Fruit fly (Drosophila melanogaster) whole organism, prepupa: Measurements from ENCODE around the gene CG33286.

Experiments
- Blimp-1 ChIP-seq: fragments of 200-800 bp; sonication (Bioruptor generic); optimal IDR thresholded peaks from 3 replicates; lab custom pipeline; 2017; ENCODE audit warnings: missing biosample characterization, missing genetic modification characterization, mild to moderate bottlenecking, moderate library complexity, missing genetic modification reagents
- CG10669 ChIP-seq: fragments of 200-800 bp; sonication (Bioruptor generic); optimal IDR thresholded peaks from 3 replicates; lab custom pipeline; 2018; ENCODE audit warnings: missing biosample characterization, mild to moderate bottlenecking, missing genetic modification characterization, moderate library complexity
- CG11902 ChIP-seq: fragments of 200-800 bp; sonication (Bioruptor generic); optimal IDR thresholded peaks from 3 replicates; lab custom pipeline; 2016; ENCODE audit warnings: missing biosample characterization, missing genetic modification characterization
- CG15336 ChIP-seq: fragments of 200-800 bp; sonication (Bioruptor generic); IDR thresholded peaks from 2 replicates; pipeline ENCODE4 v1.3.6; 2022; ENCODE audit warnings: missing biosample characterization, missing genetic modification characterization
- CG1621 ChIP-seq: fragments of 200-800 bp; sonication (Bioruptor generic); optimal IDR thresholded peaks from 3 replicates; lab custom pipeline; 2018; ENCODE audit warnings: missing biosample characterization, mild to moderate bottlenecking, missing genetic modification characterization
- CG16779 ChIP-seq: fragments of 200-800 bp; sonication (Bioruptor generic); optimal IDR thresholded peaks from 3 replicates; lab custom pipeline; 2017; ENCODE audit warnings: missing biosample characterization, mild to moderate bottlenecking, missing genetic modification characterization
- CG3032 ChIP-seq: fragments of 200-800 bp; optimal IDR thresholded peaks from 2 replicates; lab custom pipeline; 2019; ENCODE audit warnings: missing biosample characterization, mild to moderate bottlenecking, missing genetic modification characterization, moderate library complexity
- CG31627 ChIP-seq: fragments of 200-800 bp; sonication (Bioruptor generic); optimal IDR thresholded peaks from 3 replicates; lab custom pipeline; 2016; ENCODE audit warnings: missing biosample characterization, missing genetic modification characterization
- CG32006 ChIP-seq: fragments of 200-800 bp; sonication (Bioruptor generic); optimal IDR thresholded peaks from 3 replicates; lab custom pipeline; 2017; ENCODE audit warnings: missing biosample characterization, mild to moderate bottlenecking, missing genetic modification characterization
- CG34406 ChIP-seq: fragments of 200-800 bp; sonication (Bioruptor generic); optimal IDR thresholded peaks from 3 replicates; lab custom pipeline; 2016; ENCODE audit warnings: missing biosample characterization, missing genetic modification characterization
- CG3919 ChIP-seq: fragments of 200-800 bp; sonication (Bioruptor generic); optimal IDR thresholded peaks from 3 replicates; lab custom pipeline; 2016; ENCODE audit warnings: missing biosample characterization, missing genetic modification characterization
- CG4318 ChIP-seq: fragments of 200-800 bp; sonication (Bioruptor generic); optimal IDR thresholded peaks from 3 replicates; lab custom pipeline; 2017; ENCODE audit warnings: missing biosample characterization, mild to moderate bottlenecking, missing genetic modification characterization
- CG6163 ChIP-seq: fragments of 200-800 bp; sonication (Bioruptor generic); IDR thresholded peaks from 3 replicates; pipeline ENCODE4 v1.3.6; 2022; ENCODE audit warnings: missing biosample characterization, missing genetic modification characterization
- CG6276 ChIP-seq: fragments of 200-800 bp; sonication (Bioruptor generic); optimal IDR thresholded peaks from 2 replicates; lab custom pipeline; 2017; ENCODE audit warnings: missing biosample characterization, mild to moderate bottlenecking, missing genetic modification characterization
- CG6792 ChIP-seq: fragments of 200-800 bp; sonication (Bioruptor generic); optimal IDR thresholded peaks from 3 replicates; lab custom pipeline; 2016; ENCODE audit warnings: missing biosample characterization, missing genetic modification characterization
- CG6808 ChIP-seq: fragments of 200-800 bp; sonication (Bioruptor generic); optimal IDR thresholded peaks from 3 replicates; lab custom pipeline; 2017; ENCODE audit warnings: missing biosample characterization, missing genetic modification characterization, mild to moderate bottlenecking, moderate library complexity, missing genetic modification reagents
- CG6854 ChIP-seq: fragments of 200-800 bp; sonication (Bioruptor generic); optimal IDR thresholded peaks from 2 replicates; lab custom pipeline; 2017; ENCODE audit warnings: missing biosample characterization, mild to moderate bottlenecking, missing genetic modification characterization
- CG7368 ChIP-seq: fragments of 200-800 bp; sonication (Bioruptor generic); optimal IDR thresholded peaks from 3 replicates; lab custom pipeline; 2016; ENCODE audit warnings: missing biosample characterization, missing genetic modification characterization
- CG8119 ChIP-seq: fragments of 200-800 bp; sonication (Bioruptor generic); IDR thresholded peaks from 3 replicates; pipeline ENCODE4 v1.3.6; 2022; ENCODE audit warnings: missing biosample characterization, missing genetic modification characterization
- CG8632 ChIP-seq: fragments of 200-800 bp; sonication (Bioruptor generic); optimal IDR thresholded peaks from 3 replicates; lab custom pipeline; 2016; ENCODE audit warnings: missing biosample characterization, missing genetic modification characterization
- CG9139 ChIP-seq: fragments of 200-800 bp; sonication (Bioruptor generic); optimal IDR thresholded peaks from 3 replicates; lab custom pipeline; 2017; ENCODE audit warnings: missing biosample characterization, mild to moderate bottlenecking, missing genetic modification characterization
- Eip75B ChIP-seq: fragments of 200-800 bp; sonication (Bioruptor generic); optimal IDR thresholded peaks from 3 replicates; lab custom pipeline; 2016; ENCODE audit warnings: missing biosample characterization, missing genetic modification characterization
- Eip78C ChIP-seq: fragments of 200-800 bp; sonication (Bioruptor generic); peaks from one replicate; lab custom pipeline; 2016; ENCODE audit warnings: missing biosample characterization, missing genetic modification characterization
- Eip93F ChIP-seq: fragments of 200-800 bp; sonication (Bioruptor generic); optimal IDR thresholded peaks from 2 replicates; lab custom pipeline; 2016; ENCODE audit warnings: missing biosample characterization, mild to moderate bottlenecking, missing genetic modification characterization
- Ets96B ChIP-seq: fragments of 200-800 bp; optimal IDR thresholded peaks from 2 replicates; lab custom pipeline; 2019; ENCODE audit warnings: missing biosample characterization, mild to moderate bottlenecking, missing genetic modification characterization, moderate library complexity
- Gug ChIP-seq: fragments of 200-800 bp; sonication (Bioruptor generic); IDR thresholded peaks from 2 replicates; pipeline ENCODE4 v1.3.6; 2022; ENCODE audit warnings: missing biosample characterization, missing genetic modification characterization
- Hr4 ChIP-seq: fragments of 200-800 bp; sonication (Bioruptor generic); optimal IDR thresholded peaks from 3 replicates; lab custom pipeline; 2016; ENCODE audit warnings: missing biosample characterization, missing genetic modification characterization
- Lpt ChIP-seq: fragments of 200-800 bp; sonication (Bioruptor generic); optimal IDR thresholded peaks from 3 replicates; lab custom pipeline; 2016; ENCODE audit warnings: missing biosample characterization, missing genetic modification characterization
- Met ChIP-seq: fragments of 200-800 bp; sonication (Bioruptor generic); optimal IDR thresholded peaks from 3 replicates; lab custom pipeline; 2016; ENCODE audit warnings: missing biosample characterization, missing genetic modification characterization
- OdsH ChIP-seq: fragments of 200-800 bp; sonication (Bioruptor generic); optimal IDR thresholded peaks from 3 replicates; lab custom pipeline; 2016; ENCODE audit warnings: missing biosample characterization, missing genetic modification characterization
- Smox ChIP-seq: fragments of 200-800 bp; sonication (Bioruptor generic); optimal IDR thresholded peaks from 3 replicates; lab custom pipeline; 2016; ENCODE audit warnings: missing biosample characterization, missing genetic modification characterization
- Sox102F ChIP-seq: fragments of 200-800 bp; sonication (Bioruptor generic); optimal IDR thresholded peaks from 2 replicates; lab custom pipeline; 2016; ENCODE audit warnings: missing biosample characterization, mild to moderate bottlenecking, missing genetic modification characterization
- Sox14 ChIP-seq: fragments of 200-800 bp; sonication (Bioruptor generic); optimal IDR thresholded peaks from 3 replicates; lab custom pipeline; 2016; ENCODE audit warnings: missing biosample characterization, missing genetic modification characterization
- achi ChIP-seq: fragments of 200-800 bp; sonication (Bioruptor generic); optimal IDR thresholded peaks from 3 replicates; lab custom pipeline; 2016; ENCODE audit warnings: missing biosample characterization, missing genetic modification characterization
- acj6 ChIP-seq: fragments of 200-800 bp; sonication (Bioruptor generic); optimal IDR thresholded peaks from 3 replicates; lab custom pipeline; 2016; ENCODE audit warnings: missing biosample characterization, missing genetic modification characterization
- cyc ChIP-seq: fragments of 200-800 bp; sonication (Bioruptor generic); optimal IDR thresholded peaks from 3 replicates; lab custom pipeline; 2016; ENCODE audit warnings: missing biosample characterization, missing genetic modification characterization
- dac ChIP-seq: fragments of 200-800 bp; sonication (Bioruptor generic); optimal IDR thresholded peaks from 2 replicates; lab custom pipeline; 2017; ENCODE audit warnings: missing biosample characterization, mild to moderate bottlenecking, missing genetic modification characterization
- dsx ChIP-seq: fragments of 200-800 bp; optimal IDR thresholded peaks from 3 replicates; lab custom pipeline; 2019; ENCODE audit warnings: missing biosample characterization, mild to moderate bottlenecking, missing genetic modification characterization, moderate library complexity; ENCODE audit not compliant: poor library complexity, severe bottlenecking
- eg ChIP-seq: fragments of 200-800 bp; sonication (Bioruptor generic); IDR thresholded peaks from 3 replicates; pipeline ENCODE4 v1.3.6; 2022; ENCODE audit warnings: missing biosample characterization, missing genetic modification characterization
- esn ChIP-seq: fragments of 200-800 bp; sonication (Bioruptor generic); optimal IDR thresholded peaks from 2 replicates; lab custom pipeline; 2016; ENCODE audit warnings: missing biosample characterization, mild to moderate bottlenecking, missing genetic modification characterization, moderate library complexity
- fd59A ChIP-seq: fragments of 200-800 bp; sonication (Bioruptor generic); optimal IDR thresholded peaks from 2 replicates; lab custom pipeline; 2017; ENCODE audit warnings: missing biosample characterization, mild to moderate bottlenecking, missing genetic modification characterization, missing genetic modification reagents
- lz ChIP-seq: fragments of 200-800 bp; sonication (Bioruptor generic); optimal IDR thresholded peaks from 3 replicates; lab custom pipeline; 2016; ENCODE audit warnings: missing biosample characterization, missing genetic modification characterization
- pdm3 ChIP-seq: fragments of 200-800 bp; sonication (Bioruptor generic); optimal IDR thresholded peaks from 3 replicates; lab custom pipeline; 2016; ENCODE audit warnings: missing biosample characterization, missing genetic modification characterization
- salr ChIP-seq, 2 experiments: fragments of 200-800 bp; sonication (Bioruptor generic); optimal IDR thresholded peaks; 3 replicates each; lab custom pipeline; 2016 to 2018; ENCODE audit warnings: missing biosample characterization in 2 of 2, missing genetic modification characterization in 2 of 2, mild to moderate bottlenecking in 1 of 2
- spab ChIP-seq: fragments of 200-800 bp; sonication (Bioruptor generic); optimal IDR thresholded peaks from 2 replicates; lab custom pipeline; 2017; ENCODE audit warnings: missing biosample characterization, mild to moderate bottlenecking, missing genetic modification characterization, missing genetic modification reagents
- topi ChIP-seq: fragments of 200-800 bp; sonication (Bioruptor generic); optimal IDR thresholded peaks from 3 replicates; lab custom pipeline; 2016; ENCODE audit warnings: missing biosample characterization, missing genetic modification characterization

The CG33286 gene

DNA sequence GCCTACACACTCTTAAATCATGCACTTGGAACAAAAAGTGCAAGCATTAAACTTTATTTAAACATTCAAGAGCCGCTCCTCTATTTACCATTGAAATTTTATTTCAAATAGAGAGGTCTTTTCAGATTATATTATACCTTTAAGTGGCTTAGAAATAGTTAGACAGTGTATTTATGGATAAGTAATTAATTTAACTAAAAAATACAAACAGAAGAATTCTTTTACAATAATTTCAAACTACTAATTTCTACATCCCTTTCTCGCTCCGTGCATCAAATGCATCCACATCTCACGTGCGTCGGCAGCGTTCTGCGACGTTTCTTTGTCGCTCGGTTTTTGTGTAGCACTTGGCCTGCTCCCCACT is 24.4 kb downstream of the CG33286 start (continued):
- TF ChIP-seq CG1621 (tag; lab: Kevin White, UChicago), result peak; percentile 92
- peak; percentile 97 for TF ChIP-seq pdm3 (GFP tag; lab: Kevin White, UChicago)
- TF ChIP-seq CG6276, result peak; percentile 83
- peak; percentile 95 for TF ChIP-seq Smox (GFP tag; lab: Kevin White, UChicago)
- TF ChIP-seq lz (GFP tag; lab: Kevin White, UChicago), result peak; percentile 96
- peak; percentile 96 for TF ChIP-seq spab (GFP tag; lab: Kevin White, UChicago)
- TF ChIP-seq CG16779 (tag; lab: Kevin White, UChicago), result peak; percentile 87
- peak; percentile 96 for TF ChIP-seq CG34406 (GFP tag; lab: Kevin White, UChicago)
- TF ChIP-seq dsx (GFP tag; lab: Kevin White, UChicago), result peak; percentile 97
- peak; percentile 96 for TF ChIP-seq achi (GFP tag; lab: Kevin White, UChicago)
- peak; percentile 76 for TF ChIP-seq Eip93F (GFP tag; lab: Kevin White, UChicago)
- TF ChIP-seq dac (GFP tag; lab: Kevin White, UChicago), result peak; percentile 57
- peak; percentile 97 for TF ChIP-seq CG6792 (GFP tag; lab: Kevin White, UChicago)
- TF ChIP-seq Blimp-1 (GFP tag; lab: Kevin White, UChicago), result peak; percentile 78
- TF ChIP-seq CG3032 (tag; lab: Kevin White, UChicago), result peak; percentile 98
- peak; percentile 97 for TF ChIP-seq acj6 (GFP tag; lab: Kevin White, UChicago)
- peak; percentile 89 for TF ChIP-seq Gug (GFP tag; lab: Robert Waterston, UW)
- peak; percentile 95 for TF ChIP-seq CG6808
- peak; percentile 93 for TF ChIP-seq Lpt (GFP tag; lab: Kevin White, UChicago)
- peak; percentile 91 for TF ChIP-seq CG15336 (GFP tag; lab: Robert Waterston, UW)
- TF ChIP-seq Sox102F (GFP tag; lab: Kevin White, UChicago), result peak; percentile 92

DNA sequence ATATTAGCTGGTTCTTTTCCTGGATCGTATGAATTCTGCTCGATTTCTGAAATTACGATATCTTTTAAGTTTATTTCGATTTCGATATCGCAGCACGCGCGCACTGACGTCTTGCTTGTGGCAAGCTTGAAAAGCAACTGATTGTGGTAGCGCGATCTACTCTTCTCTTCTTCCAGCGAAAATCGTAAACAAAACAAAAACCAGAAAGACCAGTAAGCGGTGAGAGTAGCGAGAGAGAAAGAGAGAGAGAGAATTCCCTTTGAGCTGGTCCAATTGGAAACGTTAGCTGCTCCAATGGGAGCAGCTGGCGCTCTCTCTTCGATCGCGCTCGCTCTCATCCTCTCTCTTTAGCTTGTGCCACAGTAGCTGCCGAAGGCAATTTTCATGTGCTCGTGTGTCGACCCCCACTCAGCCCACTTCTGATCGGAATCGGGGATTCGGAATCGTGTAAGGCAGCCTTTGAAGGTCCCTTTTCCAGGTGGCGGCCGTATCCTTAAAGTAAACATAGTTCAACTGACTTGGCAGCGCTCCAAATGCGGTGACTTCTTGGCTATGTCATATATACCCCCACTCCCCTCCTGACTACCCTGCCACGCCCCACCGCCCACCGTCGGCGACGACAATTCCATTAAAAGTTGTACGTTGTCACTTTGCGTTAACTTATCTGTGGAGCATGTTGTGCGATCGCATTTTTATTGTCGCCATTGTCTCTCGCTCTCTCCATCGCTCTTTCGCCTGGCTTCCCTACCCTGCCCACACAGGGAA is 24.9 kb downstream of the CG33286 start, which contains the start of gene fng:
Gene fng (minus strand): TSS at position 142 of the 765 bp plus-strand sequence.
- TF ChIP-seq Sox102F (GFP tag; lab: Kevin White, UChicago) (peak; percentile 48), achi (GFP tag; lab: Kevin White, UChicago) (peak; percentile 21), fd59A (no peak), CG6163 (GFP tag; lab: Robert Waterston, UW) (peak; percentile 70; the same call in 2 of the 3 replicates), CG10669 (GFP tag; lab: Kevin White, UChicago) (no peak), spab (GFP tag; lab: Kevin White, UChicago) (no peak), CG16779 (tag; lab: Kevin White, UChicago) (peak; percentile 45), CG31627 (GFP tag; lab: Kevin White, UChicago) (no peak), Met (peak; percentile 4), CG6854 (GFP tag; lab: Kevin White, UChicago) (no peak), CG6808 (no peak), topi (GFP tag; lab: Kevin White, UChicago) (peak; percentile 6), salr (GFP tag; optimal IDR thresholded peaks at IDR 0.05; lab: Kevin White, UChicago) (no peak), Ets96B (no peak), CG3919 (GFP tag; lab: Kevin White, UChicago) (peak; percentile 16), OdsH (GFP tag; lab: Kevin White, UChicago) (no peak), CG4318 (no peak), eg (GFP tag; lab: Robert Waterston, UW) (peak; percentile 44; the same call in 1 of the 3 replicates), Blimp-1 (GFP tag; lab: Kevin White, UChicago) (no peak), cyc (no peak), CG9139 (GFP tag; lab: Kevin White, UChicago) (no peak), Hr4 (GFP tag; lab: Kevin White, UChicago) (no peak), Sox14 (GFP tag; lab: Kevin White, UChicago) (peak; percentile 13), CG8119 (GFP tag; lab: Robert Waterston, UW) (no peak), Gug (GFP tag; lab: Robert Waterston, UW) (no peak), Eip75B (peak; percentile 29), Eip78C (GFP tag; lab: Kevin White, UChicago) (peak; percentile 81), Smox (GFP tag; lab: Kevin White, UChicago) (no peak), CG15336 (GFP tag; lab: Robert Waterston, UW) (peak; percentile 44; the same call in 1 of the 2 replicates), dsx (GFP tag; lab: Kevin White, UChicago) (peak; percentile 13), CG32006 (GFP tag; lab: Kevin White, UChicago) (no peak), esn (GFP tag; lab: Kevin White, UChicago) (peak; percentile 42), Lpt (GFP tag; lab: Kevin White, UChicago) (peak; percentile 10), CG11902 (no peak), CG7368 (GFP tag; lab: Kevin White, UChicago) (no peak), lz (GFP tag; lab: Kevin White, UChicago) (peak; percentile 10), CG8632 (GFP tag; lab: Kevin White, UChicago) (peak; percentile 8)
